Fruit fly (Drosophila melanogaster) whole organism, embryonic: Measurements from ENCODE around the gene CG44837.

Experiments
- ATbp ChIP-seq: fragments of 200-800 bp; sonication (Bioruptor generic); optimal IDR thresholded peaks from 2 replicates; lab custom pipeline; 2017; ENCODE audit warnings: missing biosample characterization, mild to moderate bottlenecking, missing genetic modification characterization, missing genetic modification reagents
- Adf1 ChIP-seq: fragments of 200-800 bp; sonication (Bioruptor generic); IDR thresholded peaks from 2 replicates; pipeline ENCODE4 v1.3.6; 2022; ENCODE audit warnings: missing biosample characterization, missing genetic modification characterization
- Atf6 ChIP-seq: fragments of 200-800 bp; sonication (Bioruptor generic); IDR thresholded peaks from 2 replicates; pipeline ENCODE4 v1.3.6; 2022; ENCODE audit warnings: missing biosample characterization, missing genetic modification characterization
- CG1529 ChIP-seq: fragments of 200-800 bp; sonication (Bioruptor generic); optimal IDR thresholded peaks from 3 replicates; lab custom pipeline; 2018; ENCODE audit warnings: missing biosample characterization, missing genetic modification characterization
- CG15479 ChIP-seq: fragments of 200-800 bp; sonication (Bioruptor generic); optimal IDR thresholded peaks from 3 replicates; lab custom pipeline; 2019; ENCODE audit warnings: missing biosample characterization, mild to moderate bottlenecking, missing genetic modification characterization, moderate library complexity
- CG1603 ChIP-seq: fragments of 200-800 bp; sonication (Bioruptor generic); optimal IDR thresholded peaks from 2 replicates; lab custom pipeline; 2019; ENCODE audit warnings: missing biosample characterization, mild to moderate bottlenecking, missing genetic modification characterization, moderate library complexity
- CG18476 ChIP-seq: fragments of 200-800 bp; sonication (Bioruptor generic); optimal IDR thresholded peaks from 2 replicates; lab custom pipeline; 2016; ENCODE audit warnings: missing biosample characterization, mild to moderate bottlenecking, missing genetic modification characterization
- CG2120 ChIP-seq: fragments of 200-800 bp; sonication (Bioruptor generic); optimal IDR thresholded peaks from 3 replicates; lab custom pipeline; 2016; ENCODE audit warnings: missing biosample characterization, missing genetic modification characterization
- CG3163 ChIP-seq: fragments of 200-800 bp; sonication (Bioruptor generic); optimal IDR thresholded peaks from 3 replicates; lab custom pipeline; 2016; ENCODE audit warnings: missing biosample characterization, missing genetic modification characterization
- CG32772 ChIP-seq: fragments of 200-800 bp; sonication (Bioruptor generic); IDR thresholded peaks from 2 replicates; pipeline ENCODE4 v1.3.6; 2022; ENCODE audit warnings: missing biosample characterization, missing genetic modification characterization
- CG43689 ChIP-seq: fragments of 200-800 bp; sonication (Bioruptor generic); IDR thresholded peaks from 2 replicates; pipeline ENCODE4 v1.3.6; 2022; ENCODE audit warnings: missing biosample characterization, missing genetic modification characterization
- CG4617 ChIP-seq: fragments of 200-800 bp; sonication (Bioruptor generic); optimal IDR thresholded peaks from 3 replicates; lab custom pipeline; 2016; ENCODE audit warnings: missing biosample characterization, missing genetic modification characterization, borderline replicate concordance
- CG7357 ChIP-seq: fragments of 200-800 bp; sonication (Bioruptor generic); IDR thresholded peaks from 3 replicates; pipeline ENCODE4 v1.3.6; 2022; ENCODE audit warnings: missing biosample characterization, missing genetic modification characterization
- CG7372 ChIP-seq: fragments of 200-800 bp; sonication (Bioruptor generic); IDR thresholded peaks from 2 replicates; pipeline ENCODE4 v1.3.6; 2022; ENCODE audit warnings: missing biosample characterization, missing genetic modification characterization
- CG8290 ChIP-seq, 3 experiments: fragments of 200-800 bp; sonication (Bioruptor generic); optimal IDR thresholded peaks; 2 replicates each; lab custom pipeline; 2016 to 2019; ENCODE audit warnings: missing biosample characterization in 3 of 3, missing genetic modification characterization in 3 of 3, mild to moderate bottlenecking in 2 of 3, moderate library complexity in 1 of 3
- CG8388 ChIP-seq: fragments of 200-800 bp; sonication (Bioruptor generic); optimal IDR thresholded peaks from 2 replicates; lab custom pipeline; 2019; ENCODE audit warnings: missing biosample characterization, mild to moderate bottlenecking, missing genetic modification characterization, moderate library complexity
- CG8944 ChIP-seq: fragments of 200-800 bp; sonication (Bioruptor generic); optimal IDR thresholded peaks from 3 replicates; lab custom pipeline; 2016; ENCODE audit warnings: missing biosample characterization, missing genetic modification characterization
- CG9215 ChIP-seq: fragments of 200-800 bp; sonication (Bioruptor generic); IDR thresholded peaks from 2 replicates; pipeline ENCODE4 v1.3.6; 2022; ENCODE audit warnings: missing biosample characterization, missing genetic modification characterization
- CG9932 ChIP-seq: fragments of 200-800 bp; sonication (Bioruptor generic); IDR thresholded peaks from 2 replicates; pipeline ENCODE4 v1.3.6; 2022; ENCODE audit warnings: missing biosample characterization, missing genetic modification characterization
- CTCF ChIP-seq: fragments of 200-800 bp; sonication (Bioruptor generic); optimal IDR thresholded peaks from 2 replicates; lab custom pipeline; 2017; ENCODE audit warnings: missing biosample characterization, mild to moderate bottlenecking, missing genetic modification characterization, moderate library complexity
- D19A ChIP-seq: fragments of 200-800 bp; optimal IDR thresholded peaks from 3 replicates; lab custom pipeline; 2019; ENCODE audit warnings: missing biosample characterization, mild to moderate bottlenecking, missing genetic modification characterization, moderate library complexity
- Dek ChIP-seq: fragments of 200-800 bp; sonication (Bioruptor generic); optimal IDR thresholded peaks from 3 replicates; lab custom pipeline; 2019; ENCODE audit warnings: missing biosample characterization, mild to moderate bottlenecking, missing genetic modification characterization, moderate library complexity
- Dref ChIP-seq: fragments of 200-800 bp; sonication (Bioruptor generic); IDR thresholded peaks from 2 replicates; pipeline ENCODE4 v1.3.6; 2022; ENCODE audit warnings: missing biosample characterization, missing genetic modification characterization
- Gug ChIP-seq: fragments of 200-800 bp; sonication (Bioruptor generic); IDR thresholded peaks from 4 replicates; pipeline ENCODE4 v1.3.6; 2022; ENCODE audit warnings: missing biosample characterization, missing genetic modification characterization
- Hand ChIP-seq: fragments of 200-800 bp; sonication (Bioruptor generic); optimal IDR thresholded peaks from 2 replicates; lab custom pipeline; 2017; ENCODE audit warnings: mild to moderate bottlenecking, missing biosample characterization, missing genetic modification reagents, missing genetic modification characterization
- Lhr ChIP-seq: fragments of 200-800 bp; sonication (Bioruptor generic); optimal IDR thresholded peaks from 3 replicates; lab custom pipeline; 2017; ENCODE audit warnings: mild to moderate bottlenecking, missing biosample characterization, missing genetic modification reagents, missing genetic modification characterization
- Med ChIP-seq: fragments of 200-800 bp; sonication (Bioruptor generic); peaks from one replicate; lab custom pipeline; 2016; ENCODE audit warnings: missing biosample characterization, missing genetic modification characterization, mild to moderate bottlenecking, inconsistent platforms, moderate library complexity
- Neu2 ChIP-seq: fragments of 200-800 bp; sonication (Bioruptor generic); optimal IDR thresholded peaks from 3 replicates; lab custom pipeline; 2016; ENCODE audit warnings: missing biosample characterization, missing genetic modification characterization, borderline replicate concordance
- Nf-YB ChIP-seq: fragments of 200-800 bp; sonication (Bioruptor generic); optimal IDR thresholded peaks from 3 replicates; lab custom pipeline; 2019; ENCODE audit warnings: missing biosample characterization, mild to moderate bottlenecking, missing genetic modification characterization, moderate library complexity
- Six4 ChIP-seq: fragments of 200-800 bp; sonication (Bioruptor generic); optimal IDR thresholded peaks from 2 replicates; lab custom pipeline; 2016; ENCODE audit warnings: missing biosample characterization, missing genetic modification characterization
- Sry-β ChIP-seq: fragments of 200-800 bp; sonication (Bioruptor generic); optimal IDR thresholded peaks from 2 replicates; lab custom pipeline; 2018; ENCODE audit warnings: missing biosample characterization, mild to moderate bottlenecking, missing genetic modification characterization, moderate library complexity
- Stat92E ChIP-seq, 3 experiments: fragments of >200 bp in 2 of 3; fragments of 200-800 bp in 1 of 3; sonication (Bioruptor generic) in 1 of 3; optimal IDR thresholded peaks; 2 replicates each; lab custom pipeline; 2017 to 2019; ENCODE audit warnings: missing biosample characterization in 3 of 3, missing genetic modification characterization in 3 of 3, mild to moderate bottlenecking in 1 of 3, moderate library complexity in 1 of 3
- Xrp1 ChIP-seq: fragments of 200-800 bp; sonication (Bioruptor generic); IDR thresholded peaks from 2 replicates; pipeline ENCODE4 v1.3.6; 2022; ENCODE audit warnings: missing biosample characterization, missing genetic modification characterization
- ab ChIP-seq: fragments of 200-800 bp; sonication (Bioruptor generic); optimal IDR thresholded peaks from 2 replicates; lab custom pipeline; 2016; ENCODE audit warnings: missing biosample characterization, missing genetic modification characterization
- bcd ChIP-seq: fragments of 200-800 bp; sonication (Bioruptor generic); optimal IDR thresholded peaks from 2 replicates; lab custom pipeline; 2017; ENCODE audit warnings: missing biosample characterization, mild to moderate bottlenecking, missing genetic modification characterization
- bowl ChIP-seq: fragments of 200-800 bp; sonication (Bioruptor generic); IDR thresholded peaks from 2 replicates; pipeline ENCODE4 v1.3.6; 2022; ENCODE audit warnings: missing biosample characterization, missing genetic modification characterization
- btn ChIP-seq: fragments of 200-800 bp; sonication (Bioruptor generic); optimal IDR thresholded peaks from 2 replicates; lab custom pipeline; 2016; ENCODE audit warnings: missing biosample characterization, missing genetic modification characterization
- cato ChIP-seq: fragments of 200-800 bp; sonication (Bioruptor generic); optimal IDR thresholded peaks from 2 replicates; lab custom pipeline; 2016; ENCODE audit warnings: missing biosample characterization, missing genetic modification characterization, borderline replicate concordance
- ci ChIP-seq: fragments of 200-800 bp; sonication (Bioruptor generic); IDR thresholded peaks from 3 replicates; pipeline ENCODE4 v1.3.6; 2022; ENCODE audit warnings: missing biosample characterization, missing genetic modification characterization
- fd3F ChIP-seq: fragments of 200-800 bp; sonication (Bioruptor generic); optimal IDR thresholded peaks from 2 replicates; lab custom pipeline; 2018; ENCODE audit warnings: missing biosample characterization, mild to moderate bottlenecking, missing genetic modification characterization, moderate library complexity
- fd64A ChIP-seq: fragments of 200-800 bp; sonication (Bioruptor generic); optimal IDR thresholded peaks from 3 replicates; lab custom pipeline; 2018; ENCODE audit warnings: missing biosample characterization, mild to moderate bottlenecking, missing genetic modification characterization
- gfzf ChIP-seq: fragments of 200-800 bp; sonication (Bioruptor generic); optimal IDR thresholded peaks from 2 replicates; lab custom pipeline; 2016; ENCODE audit warnings: missing biosample characterization, mild to moderate bottlenecking, missing genetic modification characterization, moderate library complexity
- grau ChIP-seq: fragments of 200-800 bp; optimal IDR thresholded peaks from 3 replicates; lab custom pipeline; 2019; ENCODE audit warnings: missing biosample characterization, mild to moderate bottlenecking, missing genetic modification characterization, moderate library complexity
- hkb ChIP-seq, 2 experiments: fragments of 200-800 bp in 1 of 2; fragments of >200 bp in 1 of 2; sonication (Bioruptor generic) in 1 of 2; IDR thresholded peaks in 1 of 2; optimal IDR thresholded peaks in 1 of 2; 2 replicates each; pipeline versions ENCODE4 v1.3.6 to Lab custom; 2017 to 2022; ENCODE audit warnings: missing biosample characterization in 1 of 2, missing genetic modification characterization in 1 of 2
- ken ChIP-seq: fragments of 200-800 bp; sonication (Bioruptor generic); IDR thresholded peaks from 3 replicates; pipeline ENCODE4 v1.3.6; 2022; ENCODE audit warnings: missing biosample characterization, missing genetic modification characterization
- knrl ChIP-seq: fragments of 200-800 bp; sonication (Bioruptor generic); IDR thresholded peaks from 3 replicates; pipeline ENCODE4 v1.3.6; 2022; ENCODE audit warnings: missing biosample characterization, missing genetic modification characterization; ENCODE audit not compliant: partially characterized antibody
- lab ChIP-seq: fragments of 200-800 bp; sonication (Bioruptor generic); optimal IDR thresholded peaks from 3 replicates; lab custom pipeline; 2017; ENCODE audit warnings: missing biosample characterization, missing genetic modification characterization, mild to moderate bottlenecking, moderate library complexity, missing genetic modification reagents
- nau ChIP-seq: fragments of 200-800 bp; sonication (Bioruptor generic); optimal IDR thresholded peaks from 3 replicates; lab custom pipeline; 2017; ENCODE audit warnings: missing biosample characterization, mild to moderate bottlenecking, missing genetic modification characterization, missing genetic modification reagents
- sens ChIP-seq: fragments of 200-800 bp; sonication (Bioruptor generic); peaks from one replicate; lab custom pipeline; 2016; ENCODE audit warnings: missing biosample characterization, missing genetic modification characterization

Gene CG44837

DNA sequence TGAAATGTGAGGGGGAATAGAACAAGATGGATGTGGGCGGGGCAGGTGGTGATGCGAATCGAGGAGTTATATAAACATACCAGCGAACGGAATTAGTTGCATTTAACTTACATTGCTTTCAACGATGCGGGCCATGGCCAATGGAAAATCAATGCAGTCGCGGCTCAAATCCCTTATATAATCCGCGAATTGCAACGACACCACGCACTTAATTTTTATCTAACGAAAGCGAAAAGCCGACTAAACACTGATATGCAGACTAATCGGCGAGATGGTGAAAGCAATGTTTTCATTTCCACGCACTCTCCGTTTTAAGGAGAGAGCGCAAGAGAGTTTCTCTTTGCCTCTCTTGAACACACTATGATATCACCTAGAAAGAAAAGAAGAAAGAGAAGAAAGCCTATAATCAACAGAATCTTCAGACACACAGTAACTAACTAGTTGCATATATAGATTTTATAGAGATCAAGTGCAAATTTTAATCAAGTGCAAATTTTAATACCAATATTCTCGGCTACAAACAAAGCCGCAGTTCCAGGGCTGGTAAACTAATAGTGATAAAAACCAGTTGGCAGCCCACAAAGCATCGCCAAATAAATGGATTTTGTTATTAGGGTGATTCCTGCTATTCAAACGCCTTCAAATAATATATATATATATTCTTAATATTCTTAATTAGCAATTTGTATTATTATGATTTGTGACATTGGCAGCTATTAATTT is 116.8 kb downstream of the CG44837 start, which contains the start of the genes CG11597 and CG5946 (continued):
- no peak for TF ChIP-seq CG1529 (GFP tag; lab: Kevin White, UChicago)
- no peak for TF ChIP-seq CG32772
- TF ChIP-seq ci = peak; percentile 6; the same call in 1 of the 3 replicates
- no peak for TF ChIP-seq bowl
- no peak; the same call in 1 of the 2 replicates for TF ChIP-seq CG9215 (GFP tag; lab: Robert Waterston, UW)
- no peak for TF ChIP-seq Atf6 (GFP tag; lab: Robert Waterston, UW)
- no peak for TF ChIP-seq Lhr (GFP tag; lab: Kevin White, UChicago)
- peak; percentile 22; the same call in 1 of the 4 replicates for TF ChIP-seq Gug (GFP tag; lab: Robert Waterston, UW)
- no peak for TF ChIP-seq Neu2 (GFP tag; lab: Kevin White, UChicago)
- no peak for TF ChIP-seq sens (GFP tag; lab: Kevin White, UChicago)
- TF ChIP-seq lab (GFP tag; lab: Kevin White, UChicago) = no peak
- no peak for TF ChIP-seq Adf1 (GFP tag; lab: Robert Waterston, UW)
- no peak for TF ChIP-seq CG8290 (GFP tag; optimal IDR thresholded peaks at IDR 0.05; lab: Kevin White, UChicago)
- TF ChIP-seq CG8290 (tag; optimal IDR thresholded peaks at IDR 0.05; lab: Kevin White, UChicago) = no peak
- TF ChIP-seq CG1603 = peak; percentile 10
- no peak for TF ChIP-seq fd64A (GFP tag; lab: Kevin White, UChicago)
- TF ChIP-seq Stat92E (GFP tag; optimal IDR thresholded peaks at IDR 0.05; lab: Kevin White, UChicago) = no peak
- no peak for TF ChIP-seq CG7372
- no peak for TF ChIP-seq gfzf (GFP tag; lab: Kevin White, UChicago)
- TF ChIP-seq nau (GFP tag; lab: Kevin White, UChicago) = no peak
- TF ChIP-seq CG2120 (GFP tag; lab: Kevin White, UChicago) = no peak
- TF ChIP-seq CG8944 (GFP tag; lab: Kevin White, UChicago) = no peak
- no peak for TF ChIP-seq Nf-YB (GFP tag; lab: Kevin White, UChicago)
- TF ChIP-seq ab (GFP tag; lab: Kevin White, UChicago) = no peak
- peak; percentile 68 for TF ChIP-seq CG3163
- TF ChIP-seq fd3F (GFP tag; lab: Kevin White, UChicago) = no peak
- no peak for TF ChIP-seq CG18476
- TF ChIP-seq hkb (optimal IDR thresholded peaks at IDR 0.05; lab: Kevin White, UChicago) = no peak
- no peak for TF ChIP-seq hkb (GFP tag; IDR thresholded peaks at IDR 0.05; lab: Robert Waterston, UW)
- no peak for TF ChIP-seq Six4 (GFP tag; lab: Kevin White, UChicago)
- no peak for TF ChIP-seq D19A
- no peak for TF ChIP-seq ATbp (GFP tag; lab: Kevin White, UChicago)
- no peak; the same call in 2 of the 3 replicates for TF ChIP-seq knrl (GFP tag; lab: Robert Waterston, UW)
- no peak for TF ChIP-seq Hand
- TF ChIP-seq Dek (tag; lab: Kevin White, UChicago) = no peak
- TF ChIP-seq cato (GFP tag; lab: Kevin White, UChicago) = no peak
- peak; percentile 51 for TF ChIP-seq Dref (GFP tag; lab: Robert Waterston, UW)
- peak; percentile 73 for TF ChIP-seq Med (GFP tag; lab: Kevin White, UChicago)
- no peak for TF ChIP-seq CG43689 (GFP tag; lab: Robert Waterston, UW)
- no peak for TF ChIP-seq CG8388 (GFP tag; lab: Kevin White, UChicago)
- TF ChIP-seq grau (tag; lab: Kevin White, UChicago) = no peak
- TF ChIP-seq CG4617 (GFP tag; lab: Kevin White, UChicago) = peak; percentile 11
- no peak for TF ChIP-seq bcd (GFP tag; lab: Kevin White, UChicago)
- TF ChIP-seq Xrp1 (GFP tag; lab: Robert Waterston, UW) = no peak
- no peak for TF ChIP-seq CG15479 (GFP tag; lab: Kevin White, UChicago)
- peak; percentile 63 for TF ChIP-seq CG9932 (GFP tag; lab: Robert Waterston, UW)
- no peak for TF ChIP-seq CG7357 (GFP tag; lab: Robert Waterston, UW)
- TF ChIP-seq ken (GFP tag; lab: Robert Waterston, UW) = no peak
- TF ChIP-seq btn = no peak
- TF ChIP-seq CTCF (GFP tag; lab: Kevin White, UChicago) = no peak
- no peak for TF ChIP-seq Sry-β
